Worm (Caenorhabditis elegans): Measurements from ENCODE around the gene atg-16.1.

DNA sequence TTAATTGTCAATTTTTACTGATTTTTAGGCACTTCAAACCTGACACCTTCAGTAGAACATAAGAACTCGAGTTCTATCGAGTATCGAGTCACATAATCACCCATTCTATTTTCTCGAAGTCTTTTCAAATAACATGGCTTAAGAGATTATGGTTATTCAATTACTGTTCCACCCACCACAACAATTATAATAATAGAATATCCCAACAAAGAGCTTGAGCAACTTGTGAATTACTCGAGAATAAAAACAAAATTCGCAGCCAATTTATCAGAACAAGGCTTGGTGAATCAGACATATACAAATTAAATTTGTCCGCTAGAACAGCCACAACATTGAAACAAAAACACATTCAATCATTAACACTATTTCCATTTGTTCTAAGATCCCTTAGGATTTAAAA, 38.0 kb downstream of the atg-16.1 start:
- TF ChIP-seq elt-4 (tag; optimal IDR thresholded peaks at IDR 0.05) (no peak), madf-2 (tag; optimal IDR thresholded peaks at IDR 0.05) (no peak), unc-3 (GFP tag; conservative IDR thresholded peaks at IDR 0.05) (no peak), unc-3 (tag; optimal IDR thresholded peaks at IDR 0.05) (no peak), tbx-2 (tag; optimal IDR thresholded peaks at IDR 0.05) (no peak), pha-2 (tag; optimal IDR thresholded peaks at IDR 0.05) (no peak), ama-1 (optimal IDR thresholded peaks at IDR 0.05) (no peak), ttx-3 (tag; optimal IDR thresholded peaks at IDR 0.05) (no peak), elt-2 (tag; optimal IDR thresholded peaks at IDR 0.05) (no peak), mec-3 (tag; optimal IDR thresholded peaks at IDR 0.05; ENCODE audit: borderline replicate concordance) (no peak), K09A11.1 (tag; optimal IDR thresholded peaks at IDR 0.05; ENCODE audit: insufficient read depth) (no peak), lim-6 (tag; optimal IDR thresholded peaks at IDR 0.05) (no peak), rnt-1 (tag; optimal IDR thresholded peaks at IDR 0.05) (no peak)

All from whole organism, late embryonic.